Worm (Caenorhabditis elegans) whole organism, L4/young adult: ENCODE data around the gene hsp-90.

Experiments
- dao-5 ChIP-seq: sonication (generic microtip); optimal IDR thresholded peaks from 2 replicates; lab custom pipeline; 2016; ENCODE audit warnings: missing genotype, missing genetic modification characterization, moderate library complexity, missing compliant biosample characterization
- him-1 ChIP-seq: sonication (generic microtip); optimal IDR thresholded peaks from 2 replicates; lab custom pipeline; 2016; ENCODE audit warnings: missing genotype, missing genetic modification reagents, missing genetic modification characterization, missing compliant biosample characterization

DNA sequence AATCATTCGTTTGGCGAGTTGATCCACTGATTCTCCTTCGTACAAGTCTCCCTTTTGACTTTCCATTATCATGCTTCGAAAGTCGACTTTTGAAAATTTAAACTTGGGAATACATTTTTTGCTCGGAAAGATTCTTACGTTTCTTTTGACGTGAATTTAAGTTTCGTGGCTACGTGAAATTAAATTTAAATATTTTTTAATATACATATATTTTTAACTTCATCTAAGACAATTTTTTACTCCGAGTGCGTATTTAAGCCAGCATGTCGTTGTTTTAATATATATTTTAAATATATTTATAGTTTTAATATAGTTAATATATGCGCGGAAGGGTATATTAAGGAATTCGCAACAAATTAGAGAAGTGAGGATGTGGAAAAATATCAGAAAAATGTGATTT, 30.9 kb downstream of the hsp-90 start, which contains the start of gene R08A2.2:
- TF ChIP-seq dao-5 (tag; lab: Kevin White, UChicago) (no peak), him-1 (tag; lab: Kevin White, UChicago) (no peak)
